Fruit fly (Drosophila melanogaster): Measurements from ENCODE around the gene CG4962.
A peak's percentile ranks its signal among the peaks of the same experiment; 100 is the strongest.

CG4962 gene

dm6 chr3L:16308380-16308779 is 13.0 kb upstream of the CG4962 start, which contains the start of gene CG13042:
Gene CG13042, minus strand, starts transcription at chr3L:16308480.
- TF ChIP-seq CG4496 (GFP tag; IDR thresholded peaks at IDR 0.05) = 0 out of 3 replicates have a peak, but pooled peaks have one; percentile 37
- no peak for TF ChIP-seq Ets98B (GFP tag; IDR thresholded peaks at IDR 0.05)

dm6 chr3L:16305820-16306650 is 10.7 kb upstream of the CG4962 start, which contains the start of the genes CG13043 and CG13063:
Gene CG13043, minus strand, starts transcription at chr3L:16305870.
Gene CG13063, plus strand, starts transcription at chr3L:16306600.
- TF ChIP-seq Snoo (tag; optimal IDR thresholded peaks at IDR 0.05) (no peak), EcR (GFP tag; optimal IDR thresholded peaks at IDR 0.05) (no peak), Pif1B (GFP tag; optimal IDR thresholded peaks at IDR 0.05) (no peak), CG8159 (tag; optimal IDR thresholded peaks at IDR 0.05) (no peak), CG12605 (GFP tag; IDR thresholded peaks at IDR 0.05) (no peak), CG17806 (tag; optimal IDR thresholded peaks at IDR 0.05) (no peak), CG9948 (tag; optimal IDR thresholded peaks at IDR 0.05) (no peak), fd96Ca (GFP tag; IDR thresholded peaks at IDR 0.05) (no peak), CG14655 (GFP tag; optimal IDR thresholded peaks at IDR 0.05) (no peak), Ets98B (GFP tag; IDR thresholded peaks at IDR 0.05) (no peak), CG13204 (GFP tag; optimal IDR thresholded peaks at IDR 0.05) (no peak), CG32121 (GFP tag; IDR thresholded peaks at IDR 0.05) (no peak), gl (tag; optimal IDR thresholded peaks at IDR 0.05) (no peak), CG10348 (GFP tag; IDR thresholded peaks at IDR 0.05) (no peak), D1 (tag; optimal IDR thresholded peaks at IDR 0.05) (no peak), rn (GFP tag; IDR thresholded peaks at IDR 0.05) (no peak), CG34367 (tag; optimal IDR thresholded peaks at IDR 0.05) (no peak)

- TF ChIP-seq rn (GFP tag; IDR thresholded peaks at IDR 0.05) (no peak), CG34367 (tag; optimal IDR thresholded peaks at IDR 0.05) (no peak), Pif1B (GFP tag; optimal IDR thresholded peaks at IDR 0.05) (no peak), Ets98B (GFP tag; IDR thresholded peaks at IDR 0.05) (no peak), EcR (GFP tag; optimal IDR thresholded peaks at IDR 0.05) (no peak), CG8159 (tag; optimal IDR thresholded peaks at IDR 0.05) (no peak), CG32121 (GFP tag; IDR thresholded peaks at IDR 0.05) (no peak), CG9948 (tag; optimal IDR thresholded peaks at IDR 0.05) (no peak), CG4496 (GFP tag; IDR thresholded peaks at IDR 0.05) (no peak), CG15710 (tag; optimal IDR thresholded peaks at IDR 0.05) (no peak), CG12605 (GFP tag; IDR thresholded peaks at IDR 0.05) (no peak), D1 (tag; optimal IDR thresholded peaks at IDR 0.05) (no peak), gl (tag; optimal IDR thresholded peaks at IDR 0.05) (no peak), Pif1A (GFP tag; optimal IDR thresholded peaks at IDR 0.05) (no peak), Snoo (tag; optimal IDR thresholded peaks at IDR 0.05) (no peak), CG17806 (tag; optimal IDR thresholded peaks at IDR 0.05) (no peak), CG14655 (GFP tag; optimal IDR thresholded peaks at IDR 0.05) (no peak)
These were observed 8.6 kb upstream of the CG4962 start, which contains the start of gene CG43249 for dm6 chr3L:16303982-16304381. Gene CG43249, plus strand, starts transcription at chr3L:16304282.

- no peak for TF ChIP-seq EcR (GFP tag; optimal IDR thresholded peaks at IDR 0.05)
- TF ChIP-seq CG17806 (tag; optimal IDR thresholded peaks at IDR 0.05) = no peak
- no peak for TF ChIP-seq Pif1A (GFP tag; optimal IDR thresholded peaks at IDR 0.05)
- no peak for TF ChIP-seq CG8301 (tag; optimal IDR thresholded peaks at IDR 0.05)
- no peak for TF ChIP-seq rn (GFP tag; IDR thresholded peaks at IDR 0.05)
- no peak for TF ChIP-seq fd96Ca (GFP tag; IDR thresholded peaks at IDR 0.05)
- no peak for TF ChIP-seq CG4496 (GFP tag; IDR thresholded peaks at IDR 0.05)
- no peak for TF ChIP-seq Snoo (tag; optimal IDR thresholded peaks at IDR 0.05)
- no peak for TF ChIP-seq gl (tag; optimal IDR thresholded peaks at IDR 0.05)
- no peak for TF ChIP-seq CG32121 (GFP tag; IDR thresholded peaks at IDR 0.05)
- no peak for TF ChIP-seq CG9948 (tag; optimal IDR thresholded peaks at IDR 0.05)
- TF ChIP-seq Ets98B (GFP tag; IDR thresholded peaks at IDR 0.05) = no peak
- TF ChIP-seq Pif1B (GFP tag; optimal IDR thresholded peaks at IDR 0.05) = no peak
- no peak for TF ChIP-seq CG8159 (tag; optimal IDR thresholded peaks at IDR 0.05)
- no peak for TF ChIP-seq D1 (tag; optimal IDR thresholded peaks at IDR 0.05)
- TF ChIP-seq CG13204 (GFP tag; optimal IDR thresholded peaks at IDR 0.05) = no peak
- TF ChIP-seq CG34367 (tag; optimal IDR thresholded peaks at IDR 0.05) = no peak
These were observed 7.7 kb upstream of the CG4962 start, which contains the start of gene CG13044 for dm6 chr3L:16303078-16303477. Gene CG13044, minus strand, starts transcription at chr3L:16303178.

- TF ChIP-seq CG12605 (GFP tag; IDR thresholded peaks at IDR 0.05) = no peak
- TF ChIP-seq CG34367 (tag; optimal IDR thresholded peaks at IDR 0.05) = no peak
- TF ChIP-seq Pif1B (GFP tag; optimal IDR thresholded peaks at IDR 0.05) = no peak
- TF ChIP-seq CG10348 (GFP tag; IDR thresholded peaks at IDR 0.05) = no peak
- TF ChIP-seq Snoo (tag; optimal IDR thresholded peaks at IDR 0.05) = no peak
- no peak for TF ChIP-seq CG32121 (GFP tag; IDR thresholded peaks at IDR 0.05)
- TF ChIP-seq Pif1A (GFP tag; optimal IDR thresholded peaks at IDR 0.05) = no peak
- no peak for TF ChIP-seq fd96Ca (GFP tag; IDR thresholded peaks at IDR 0.05)
- TF ChIP-seq D1 (tag; optimal IDR thresholded peaks at IDR 0.05) = no peak
- TF ChIP-seq CG14655 (GFP tag; optimal IDR thresholded peaks at IDR 0.05) = no peak
- no peak for TF ChIP-seq EcR (GFP tag; optimal IDR thresholded peaks at IDR 0.05)
- TF ChIP-seq CG9948 (tag; optimal IDR thresholded peaks at IDR 0.05) = no peak
These were observed 5.8 kb upstream of the CG4962 start, which contains the start of gene CG4982 for dm6 chr3L:16301153-16301552. Gene CG4982, plus strand, starts transcription at chr3L:16301453.

- TF ChIP-seq CG4496 (GFP tag; IDR thresholded peaks at IDR 0.05) (peak; percentile 13; the same call in 1 of the 3 replicates), Ets98B (GFP tag; IDR thresholded peaks at IDR 0.05) (peak; percentile 48), CG17806 (tag; optimal IDR thresholded peaks at IDR 0.05) (no peak), CG10348 (GFP tag; IDR thresholded peaks at IDR 0.05) (no peak), CG8159 (tag; optimal IDR thresholded peaks at IDR 0.05) (no peak), rn (GFP tag; IDR thresholded peaks at IDR 0.05) (no peak), fd96Ca (GFP tag; IDR thresholded peaks at IDR 0.05) (peak; percentile 19; the same call in 1 of the 3 replicates)
These were observed 3.7 kb downstream of the CG4962 start for dm6 chr3L:16291678-16292077.
